Fruit fly (Drosophila melanogaster): ENCODE data around the gene Gnpnat.

Gene Gnpnat

DNA sequence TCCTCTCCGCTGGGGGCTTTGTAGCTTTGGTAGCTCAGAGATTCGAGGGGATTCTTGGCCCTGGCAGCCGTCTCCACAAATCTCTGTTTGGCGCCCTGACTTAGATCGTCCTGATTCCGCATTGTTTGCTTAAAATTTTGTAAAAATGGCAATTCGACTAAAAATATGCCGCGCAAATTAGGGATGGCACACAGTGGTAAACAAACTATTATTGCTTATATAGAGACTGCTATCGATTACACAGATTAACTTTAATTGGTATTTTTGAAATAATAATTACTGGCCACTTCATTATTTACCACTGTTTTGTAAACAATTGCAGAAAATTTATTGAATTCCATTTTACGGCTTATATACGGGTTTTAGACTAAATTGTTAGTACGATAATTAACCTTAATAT, 13.3 kb upstream of the Gnpnat start, which contains the start of the genes Naa40 and CG18731:
Gene Naa40, minus strand, starts transcription at position 206 of the 400 bp plus-strand sequence.
Gene CG18731, plus strand, starts transcription at position 283 of the 400 bp plus-strand sequence.
- no peak for TF ChIP-seq dsf (GFP tag; optimal IDR thresholded peaks at IDR 0.05; ENCODE audit: borderline replicate concordance)
- no peak for TF ChIP-seq Jra (GFP tag; optimal IDR thresholded peaks at IDR 0.05)
- TF ChIP-seq dmrt93B (GFP tag; optimal IDR thresholded peaks at IDR 0.05) = no peak
- no peak for TF ChIP-seq HLH106 (tag; optimal IDR thresholded peaks at IDR 0.05)
- TF ChIP-seq Dif (GFP tag; optimal IDR thresholded peaks at IDR 0.05; ENCODE audit: partially characterized antibody) = no peak
- TF ChIP-seq ey (GFP tag; optimal IDR thresholded peaks at IDR 0.05) = no peak
- TF ChIP-seq Abd-B (GFP tag; optimal IDR thresholded peaks at IDR 0.05) = no peak
- TF ChIP-seq brk (GFP tag; optimal IDR thresholded peaks at IDR 0.05) = no peak
- no peak for TF ChIP-seq Sp1 (GFP tag; optimal IDR thresholded peaks at IDR 0.05)
- TF ChIP-seq Hr83 (GFP tag; optimal IDR thresholded peaks at IDR 0.05; ENCODE audit: poor library complexity, severe bottlenecking) = no peak
- TF ChIP-seq CrebA (GFP tag; optimal IDR thresholded peaks at IDR 0.05; ENCODE audit: borderline replicate concordance) = no peak
- no peak for TF ChIP-seq h (GFP tag; optimal IDR thresholded peaks at IDR 0.05)
- no peak for TF ChIP-seq rgr (GFP tag; optimal IDR thresholded peaks at IDR 0.05)
- TF ChIP-seq fru (GFP tag; optimal IDR thresholded peaks at IDR 0.05) = no peak
- TF ChIP-seq Mio (GFP tag; optimal IDR thresholded peaks at IDR 0.05) = no peak

DNA sequence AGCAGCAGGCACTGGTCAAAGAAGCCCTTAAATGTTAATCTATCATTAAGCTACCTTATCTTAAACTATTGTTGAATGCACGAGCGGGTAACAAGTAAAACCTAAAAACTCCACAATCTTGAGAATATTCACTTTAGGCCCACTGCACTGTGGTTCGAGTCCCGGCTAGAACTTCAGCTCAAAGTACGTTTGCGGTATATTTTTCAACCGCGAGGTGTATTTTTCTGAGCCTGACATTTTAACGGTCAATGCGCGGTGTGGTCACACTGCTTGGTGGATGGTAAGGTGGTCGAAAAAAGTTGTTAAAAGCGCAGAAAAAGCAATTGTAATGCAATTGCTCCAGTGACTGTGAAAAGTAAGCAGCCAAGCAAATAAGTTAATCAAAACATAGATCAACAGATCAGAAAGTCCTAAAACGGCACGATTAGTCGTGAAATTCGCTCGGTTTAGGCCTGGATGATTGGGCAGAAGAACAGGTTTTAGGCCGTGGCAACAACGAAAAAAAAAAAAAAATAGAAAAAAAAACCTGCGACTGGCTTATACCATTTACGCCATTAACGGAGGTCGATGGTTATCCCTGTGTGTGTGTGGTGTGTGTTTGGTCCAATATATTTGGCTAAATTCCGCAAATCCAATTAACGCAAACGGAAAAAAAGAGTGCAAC, 12.4 kb upstream of the Gnpnat start, which contains the start of gene Kul:
Gene Kul, plus strand, starts transcription at position 254 of the 664 bp plus-strand sequence.
- TF ChIP-seq Mio (GFP tag; optimal IDR thresholded peaks at IDR 0.05) (no peak), CG9705 (GFP tag; optimal IDR thresholded peaks at IDR 0.05) (no peak), Sp1 (GFP tag; optimal IDR thresholded peaks at IDR 0.05) (no peak), Hr78 (GFP tag; optimal IDR thresholded peaks at IDR 0.05) (no peak), psq (GFP tag; optimal IDR thresholded peaks at IDR 0.05) (no peak), CG32264 (GFP tag; optimal IDR thresholded peaks at IDR 0.05) (no peak), pan (optimal IDR thresholded peaks at IDR 0.05) (no peak), Abd-B (GFP tag; optimal IDR thresholded peaks at IDR 0.05) (no peak), OdsH (GFP tag; optimal IDR thresholded peaks at IDR 0.05) (peak; percentile 2), Hnf4 (GFP tag; optimal IDR thresholded peaks at IDR 0.05) (peak; percentile 82), rgr (GFP tag; optimal IDR thresholded peaks at IDR 0.05) (peak; percentile 11), brk (GFP tag; optimal IDR thresholded peaks at IDR 0.05) (no peak), HLH106 (tag; optimal IDR thresholded peaks at IDR 0.05) (peak; percentile 31), GATAd (GFP tag; optimal IDR thresholded peaks at IDR 0.05) (peak; percentile 2), N (GFP tag; optimal IDR thresholded peaks at IDR 0.05) (no peak), foxo (GFP tag; optimal IDR thresholded peaks at IDR 0.05) (peak in 1 of 2 experiments; percentile 19)

DNA sequence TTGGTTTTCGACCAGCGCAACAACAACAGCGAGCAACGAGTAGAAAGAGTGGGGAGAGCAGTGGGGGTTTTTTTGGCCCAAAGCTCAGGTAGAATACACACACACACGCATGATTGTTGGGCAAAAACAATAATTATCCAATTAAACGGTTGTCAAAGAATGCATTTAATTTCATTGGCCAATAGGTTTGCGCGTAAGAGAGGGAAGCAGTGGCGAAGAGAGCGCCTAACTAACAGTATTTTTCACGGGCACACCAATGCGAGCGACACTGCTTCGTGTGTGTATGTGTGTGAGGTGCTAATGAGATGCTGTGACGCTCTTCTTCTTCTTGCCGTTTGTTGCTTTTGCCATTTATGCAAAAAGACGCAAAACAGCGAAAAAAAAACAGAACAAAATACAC, 11.8 kb upstream of the Gnpnat start:
- TF ChIP-seq h (GFP tag; optimal IDR thresholded peaks at IDR 0.05) = no peak
- no peak for TF ChIP-seq Rel (GFP tag; optimal IDR thresholded peaks at IDR 0.05)
- peak; percentile 82 for TF ChIP-seq Rel (tag; optimal IDR thresholded peaks at IDR 0.05)

DNA sequence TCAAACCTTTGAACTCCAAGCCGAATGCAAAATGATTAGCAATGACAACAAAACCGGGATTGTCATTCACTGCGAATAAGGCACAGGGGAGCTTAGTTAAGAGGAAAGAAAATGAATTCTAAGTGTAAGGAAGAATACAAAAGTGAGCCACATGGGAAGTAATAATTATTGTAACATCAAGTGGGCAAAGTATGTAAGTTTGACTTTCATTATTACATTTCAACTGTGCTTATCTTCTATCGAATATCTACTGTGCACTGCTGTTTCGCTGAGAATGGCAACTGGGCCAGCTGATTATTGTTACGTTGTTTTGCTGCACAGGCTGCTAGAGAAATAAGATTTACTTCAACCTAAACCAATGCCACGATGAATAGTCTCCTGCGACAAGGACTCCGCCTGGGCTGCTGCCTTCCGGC, 1.4 kb upstream of the Gnpnat start, which contains the start of the genes CG7601 and CIA30:
Gene CG7601, minus strand, starts transcription at position 68 of the 416 bp plus-strand sequence.
Gene CIA30, plus strand, starts transcription at position 288 of the 416 bp plus-strand sequence.
- TF ChIP-seq tai (GFP tag; optimal IDR thresholded peaks at IDR 0.05) (no peak), CrebA (GFP tag; optimal IDR thresholded peaks at IDR 0.05; ENCODE audit: borderline replicate concordance) (no peak), Hnf4 (GFP tag; optimal IDR thresholded peaks at IDR 0.05) (peak; percentile 99), sage (GFP tag; optimal IDR thresholded peaks at IDR 0.05) (peak; percentile 96), Vsx2 (GFP tag; optimal IDR thresholded peaks at IDR 0.05; ENCODE audit: partially characterized antibody) (no peak), rgr (GFP tag; optimal IDR thresholded peaks at IDR 0.05) (peak; percentile 99), Jra (GFP tag; optimal IDR thresholded peaks at IDR 0.05) (peak; percentile 98), dl (GFP tag; optimal IDR thresholded peaks at IDR 0.05; ENCODE audit: insufficient read depth in 1 of 2, partially characterized antibody in 2 of 2) (no peak), Hr78 (GFP tag; optimal IDR thresholded peaks at IDR 0.05) (no peak), CG32264 (GFP tag; optimal IDR thresholded peaks at IDR 0.05) (peak; percentile 98), pan (optimal IDR thresholded peaks at IDR 0.05) (no peak), ey (GFP tag; optimal IDR thresholded peaks at IDR 0.05) (peak; percentile 99), Myc (optimal IDR thresholded peaks at IDR 0.05) (no peak), Hr83 (GFP tag; optimal IDR thresholded peaks at IDR 0.05; ENCODE audit: poor library complexity, severe bottlenecking) (peak; percentile 98), lola (GFP tag; optimal IDR thresholded peaks at IDR 0.05) (no peak), dsf (GFP tag; optimal IDR thresholded peaks at IDR 0.05; ENCODE audit: borderline replicate concordance) (peak; percentile 95), h (GFP tag; optimal IDR thresholded peaks at IDR 0.05) (peak; percentile 99), br (GFP tag; optimal IDR thresholded peaks at IDR 0.05) (peak; percentile 99), sv (GFP tag; optimal IDR thresholded peaks at IDR 0.05) (peak; percentile 98), Abd-B (GFP tag; optimal IDR thresholded peaks at IDR 0.05) (no peak), woc (GFP tag; optimal IDR thresholded peaks at IDR 0.05) (peak; percentile 100), GATAd (GFP tag; optimal IDR thresholded peaks at IDR 0.05) (peak; percentile 94), Rel (GFP tag; optimal IDR thresholded peaks at IDR 0.05) (peak; percentile 85), Rel (tag; optimal IDR thresholded peaks at IDR 0.05) (peak; percentile 93), CG9705 (GFP tag; optimal IDR thresholded peaks at IDR 0.05) (peak; percentile 99), Sp1 (GFP tag; optimal IDR thresholded peaks at IDR 0.05) (peak; percentile 98), jim (GFP tag; optimal IDR thresholded peaks at IDR 0.05) (peak; percentile 96), Dfd (GFP tag; optimal IDR thresholded peaks at IDR 0.05) (peak; percentile 98), psq (GFP tag; optimal IDR thresholded peaks at IDR 0.05) (peak; percentile 96), fru (GFP tag; optimal IDR thresholded peaks at IDR 0.05) (peak; percentile 99), N (GFP tag; optimal IDR thresholded peaks at IDR 0.05) (no peak), OdsH (GFP tag; optimal IDR thresholded peaks at IDR 0.05) (peak; percentile 98), HLH106 (tag; optimal IDR thresholded peaks at IDR 0.05) (peak; percentile 99), Dif (GFP tag; optimal IDR thresholded peaks at IDR 0.05; ENCODE audit: partially characterized antibody) (no peak), dmrt93B (GFP tag; optimal IDR thresholded peaks at IDR 0.05) (peak; percentile 99), Mio (GFP tag; optimal IDR thresholded peaks at IDR 0.05) (peak; percentile 93)
